Worm (Caenorhabditis elegans) whole organism, mixed stage, embryonic: ENCODE data around the gene srlf-22.

Source experiments
- blmp-1 ChIP-seq: fragments of 150-350 bp; optimal IDR thresholded peaks from 2 replicates; lab custom pipeline; 2014; ENCODE audit warnings: missing biosample characterization, missing genetic modification characterization
- ces-1 ChIP-seq: fragments of 150-350 bp; optimal IDR thresholded peaks from 2 replicates; lab custom pipeline; 2014; ENCODE audit warnings: missing biosample characterization, missing genetic modification reagents, missing genetic modification characterization
- drap-1 ChIP-seq: fragments of 200-800 bp; sonication (Bioruptor generic); optimal IDR thresholded peaks from 3 replicates; lab custom pipeline; 2018; ENCODE audit warnings: mild to moderate bottlenecking, missing genetic modification characterization, missing compliant biosample characterization
- elt-3 ChIP-seq: fragments of 150-350 bp; optimal IDR thresholded peaks from 2 replicates; lab custom pipeline; 2014; ENCODE audit warnings: missing biosample characterization, missing genetic modification characterization
- lin-13 ChIP-seq: fragments of 150-350 bp; optimal IDR thresholded peaks from 2 replicates; lab custom pipeline; 2014; ENCODE audit warnings: missing biosample characterization, missing genetic modification characterization
- lsy-2 ChIP-seq: fragments of 150-350 bp; optimal IDR thresholded peaks from 2 replicates; lab custom pipeline; 2014; ENCODE audit warnings: missing biosample characterization, missing genetic modification characterization
- mep-1 ChIP-seq: fragments of 150-350 bp; optimal IDR thresholded peaks from 2 replicates; lab custom pipeline; 2017; ENCODE audit warnings: missing biosample characterization, missing genetic modification reagents, missing genetic modification characterization, inconsistent platforms
- nhr-12 ChIP-seq: fragments of 150-350 bp; optimal IDR thresholded peaks from 2 replicates; lab custom pipeline; 2014; ENCODE audit warnings: missing biosample characterization, missing genetic modification characterization
- snpc-4 ChIP-seq: fragments of 150-350 bp; optimal IDR thresholded peaks from 2 replicates; lab custom pipeline; 2014; ENCODE audit warnings: missing biosample characterization, missing genetic modification characterization
- sptf-1 ChIP-seq: sonication (generic microtip); optimal IDR thresholded peaks from 2 replicates; lab custom pipeline; 2017; ENCODE audit warnings: mild to moderate bottlenecking, missing genetic modification characterization, moderate library complexity, missing compliant biosample characterization
- unc-39 ChIP-seq: fragments of 150-350 bp; optimal IDR thresholded peaks from 2 replicates; lab custom pipeline; 2014; ENCODE audit warnings: missing biosample characterization, missing genetic modification characterization
- unc-62 ChIP-seq: fragments of 150-350 bp; optimal IDR thresholded peaks from 2 replicates; lab custom pipeline; 2014; ENCODE audit warnings: missing biosample characterization, missing genetic modification reagents, missing genetic modification characterization
- zip-8 ChIP-seq: fragments of 150-350 bp; optimal IDR thresholded peaks from 2 replicates; lab custom pipeline; 2014; ENCODE audit warnings: missing biosample characterization, missing genetic modification characterization
- ztf-11 ChIP-seq: fragments of 150-350 bp; optimal IDR thresholded peaks from 2 replicates; lab custom pipeline; 2014; ENCODE audit warnings: missing biosample characterization, missing genetic modification characterization

ce11 chrV:879171-879570 is 11.8 kb upstream of the srlf-22 start, which contains the start of gene srg-53:
- TF ChIP-seq lsy-2 (tag; lab: Kevin White, UChicago) (no peak), unc-39 (tag; lab: Kevin White, UChicago) (no peak), ztf-11 (no peak), elt-3 (tag; lab: Kevin White, UChicago) (no peak), blmp-1 (tag; lab: Kevin White, UChicago) (no peak), zip-8 (tag; lab: Kevin White, UChicago) (no peak), nhr-12 (tag; lab: Kevin White, UChicago) (no peak), snpc-4 (tag; lab: Kevin White, UChicago) (no peak), unc-62 (no peak), ces-1 (GFP tag; lab: Kevin White, UChicago) (no peak), lin-13 (tag; lab: Kevin White, UChicago) (no peak), drap-1 (GFP tag; lab: Kevin White, UChicago) (no peak), sptf-1 (no peak), mep-1 (tag; lab: Kevin White, UChicago) (no peak)
